Worm (Caenorhabditis elegans): ENCODE measurements around the gene adh-1.

ce11 chrV:11861880-11862544, 26.0 kb upstream of the adh-1 start:
- TF ChIP-seq dpl-1 (GFP tag; optimal IDR thresholded peaks at IDR 0.05): no peak
- TF ChIP-seq rnt-1 (tag; optimal IDR thresholded peaks at IDR 0.05): no peak
- no peak for TF ChIP-seq nhr-77 (tag; optimal IDR thresholded peaks at IDR 0.05)
- no peak for TF ChIP-seq nhr-237 (tag; optimal IDR thresholded peaks at IDR 0.05)
- TF ChIP-seq sox-4 (tag; optimal IDR thresholded peaks at IDR 0.05): no peak
- no peak for TF ChIP-seq ama-1 (optimal IDR thresholded peaks at IDR 0.05)
- no peak for TF ChIP-seq pqm-1 (tag; optimal IDR thresholded peaks at IDR 0.05)
- no peak for TF ChIP-seq aly-2 (tag; optimal IDR thresholded peaks at IDR 0.05)
- no peak for TF ChIP-seq nhr-90 (tag; optimal IDR thresholded peaks at IDR 0.05; ENCODE audit: poor library complexity)
- no peak for TF ChIP-seq lin-35 (GFP tag; optimal IDR thresholded peaks at IDR 0.05)
- TF ChIP-seq blmp-1 (tag; optimal IDR thresholded peaks at IDR 0.05): no peak
- TF ChIP-seq skn-1 (tag; optimal IDR thresholded peaks at IDR 0.05): no peak

Measured in whole organism, L1 larva.